Worm (Caenorhabditis elegans): ENCODE data around the gene dsl-6.
"Not testable (repeated sequence)": the region's sequence is repeated elsewhere in the genome, so short reads cannot be mapped to it uniquely, and the experiment has no call there.

The dsl-6 gene

ce11 chrIV:11398267-11398825 is at the start of gene dsl-6:
Gene dsl-6 (minus strand): TSS chrIV:11398317.
- TF ChIP-seq unc-62 (GFP tag; optimal IDR thresholded peaks at IDR 0.05): not testable (repeated sequence)

ce11 chrIV:11438255-11438654 is 40.1 kb upstream of the dsl-6 start:
- TF ChIP-seq unc-62 (GFP tag; optimal IDR thresholded peaks at IDR 0.05): no peak

ce11 chrIV:11435761-11436160 is 37.6 kb upstream of the dsl-6 start:
- TF ChIP-seq unc-62 (GFP tag; optimal IDR thresholded peaks at IDR 0.05): no peak

ce11 chrIV:11434575-11434974 is 36.5 kb upstream of the dsl-6 start:
- no peak for TF ChIP-seq unc-62 (GFP tag; optimal IDR thresholded peaks at IDR 0.05)

ce11 chrIV:11433709-11434108 is 35.6 kb upstream of the dsl-6 start:
- no peak for TF ChIP-seq unc-62 (GFP tag; optimal IDR thresholded peaks at IDR 0.05)

- TF ChIP-seq unc-62 (GFP tag; optimal IDR thresholded peaks at IDR 0.05): no peak
Observed at ce11 chrIV:11431448-11431847, 33.3 kb upstream of the dsl-6 start.

ce11 chrIV:11425442-11425841 is 27.3 kb upstream of the dsl-6 start, which contains the start of gene kin-4:
Gene kin-4 (plus strand): TSS chrIV:11425742.
- no peak for TF ChIP-seq unc-62 (GFP tag; optimal IDR thresholded peaks at IDR 0.05)

- TF ChIP-seq unc-62 (GFP tag; optimal IDR thresholded peaks at IDR 0.05): no peak
Observed at ce11 chrIV:11424830-11425229, 26.7 kb upstream of the dsl-6 start, which contains the start of gene F22B3.8. Gene F22B3.8 (minus strand): TSS chrIV:11424930.

ce11 chrIV:11421696-11422095 is 23.6 kb upstream of the dsl-6 start, which contains the start of gene F22B3.7:
Gene F22B3.7 (minus strand): TSS chrIV:11421796.
- no peak for TF ChIP-seq unc-62 (GFP tag; optimal IDR thresholded peaks at IDR 0.05)

- TF ChIP-seq unc-62 (GFP tag; optimal IDR thresholded peaks at IDR 0.05): not testable (repeated sequence)
Observed at ce11 chrIV:11416724-11417123, 18.6 kb upstream of the dsl-6 start, which contains the start of gene F22B3.5. Gene F22B3.5 (minus strand): TSS chrIV:11416824.

ce11 chrIV:11414920-11415319 is 16.8 kb upstream of the dsl-6 start, which contains the start of gene F22B3.10:
Gene F22B3.10 (minus strand): TSS chrIV:11415020.
- no peak for TF ChIP-seq unc-62 (GFP tag; optimal IDR thresholded peaks at IDR 0.05)

- no peak for TF ChIP-seq unc-62 (GFP tag; optimal IDR thresholded peaks at IDR 0.05)
Observed at ce11 chrIV:11410084-11410483, 12.0 kb upstream of the dsl-6 start, which contains the start of gene gfat-2. Gene gfat-2 (plus strand): TSS chrIV:11410228.

- not testable (repeated sequence) for TF ChIP-seq unc-62 (GFP tag; optimal IDR thresholded peaks at IDR 0.05)
Observed at ce11 chrIV:11406744-11407690, 8.9 kb upstream of the dsl-6 start, which contains the start of the genes his-63 and his-64. Gene his-63 (minus strand): TSS chrIV:11406861. Gene his-64 (plus strand): TSS chrIV:11407116.

- no peak for TF ChIP-seq unc-62 (GFP tag; optimal IDR thresholded peaks at IDR 0.05)
Observed at ce11 chrIV:11403288-11403991, 5.3 kb upstream of the dsl-6 start, which contains the start of the genes memi-3 and cyp-31A2. Gene memi-3 (minus strand): TSS chrIV:11403338. Gene cyp-31A2 (plus strand): TSS chrIV:11403961.

- TF ChIP-seq unc-62 (GFP tag; optimal IDR thresholded peaks at IDR 0.05): no peak
Observed at ce11 chrIV:11401482-11401881, 3.4 kb upstream of the dsl-6 start.

- no peak for TF ChIP-seq unc-62 (GFP tag; optimal IDR thresholded peaks at IDR 0.05)
Observed at ce11 chrIV:11394243-11394642, 3.9 kb downstream of the dsl-6 start, which contains the start of gene tag-89. Gene tag-89 (plus strand): TSS chrIV:11394543.

Data from whole organism, dauer.